Worm (Caenorhabditis elegans) whole organism, dauer: ENCODE data around the gene hlh-8.

Experiments
- unc-62 ChIP-seq: sonication (generic microtip); optimal IDR thresholded peaks from 2 replicates; lab custom pipeline; 2017; ENCODE audit warnings: missing biosample characterization, missing genetic modification reagents, missing genetic modification characterization

Gene hlh-8

ce11 chrX:8098813-8099360 is 17.4 kb upstream of the hlh-8 start, which contains the start of gene catp-5:
catp-5 (minus strand) TSS chrX:8098863.
- TF ChIP-seq unc-62: no peak

ce11 chrX:8103899-8104298 is 12.4 kb upstream of the hlh-8 start, which contains the start of gene K07E3.2:
K07E3.2 (plus strand) TSS chrX:8104298.
- TF ChIP-seq unc-62: no peak

ce11 chrX:8107921-8108320 is 8.3 kb upstream of the hlh-8 start, which contains the start of gene K07E3.9:
K07E3.9 (plus strand) TSS chrX:8108221.
- no peak for TF ChIP-seq unc-62

ce11 chrX:8109531-8109930 is 6.7 kb upstream of the hlh-8 start:
- no peak for TF ChIP-seq unc-62

- TF ChIP-seq unc-62: no peak
These were observed 6.1 kb upstream of the hlh-8 start, which contains the start of gene K07E3.1 for ce11 chrX:8110193-8110592. K07E3.1 (plus strand) TSS chrX:8110439.

- no peak for TF ChIP-seq unc-62
These were observed 1.6 kb downstream of the hlh-8 start for ce11 chrX:8117827-8118317.

- TF ChIP-seq unc-62: no peak
These were observed 4.0 kb downstream of the hlh-8 start for ce11 chrX:8120281-8120680.

ce11 chrX:8123194-8123593 is 6.9 kb downstream of the hlh-8 start, which contains the start of gene C02B8.12:
C02B8.12 (minus strand) TSS chrX:8123368.
- TF ChIP-seq unc-62: no peak

- no peak for TF ChIP-seq unc-62
These were observed 13.3 kb downstream of the hlh-8 start, which contains the start of gene frpr-1 for ce11 chrX:8129543-8129942. frpr-1 (minus strand) TSS chrX:8129643.

ce11 chrX:8136276-8136891 is 20.1 kb downstream of the hlh-8 start, which contains the start of gene C02B8.6:
C02B8.6 (minus strand) TSS chrX:8136326.
- TF ChIP-seq unc-62: no peak

ce11 chrX:8137779-8138178 is 21.5 kb downstream of the hlh-8 start, which contains the start of gene C02B8.7:
C02B8.7 (minus strand) TSS chrX:8137879.
- TF ChIP-seq unc-62: no peak

- no peak for TF ChIP-seq unc-62
These were observed 22.9 kb downstream of the hlh-8 start, which contains the start of gene C02B8.3 for ce11 chrX:8139146-8139545. C02B8.3 (plus strand) TSS chrX:8139446.

ce11 chrX:8147398-8147797 is 31.1 kb downstream of the hlh-8 start, which contains the start of gene C02B8.1:
C02B8.1 (plus strand) TSS chrX:8147698.
- TF ChIP-seq unc-62: no peak

- TF ChIP-seq unc-62: no peak
These were observed 32.7 kb downstream of the hlh-8 start for ce11 chrX:8148993-8149392.

- TF ChIP-seq unc-62: no peak
These were observed 34.4 kb downstream of the hlh-8 start, which contains the start of gene F22F1.2 for ce11 chrX:8150621-8151020. F22F1.2 (minus strand) TSS chrX:8150721.

- TF ChIP-seq unc-62: no peak
These were observed 35.2 kb downstream of the hlh-8 start for ce11 chrX:8151409-8151808.

ce11 chrX:8155969-8156368 is 39.7 kb downstream of the hlh-8 start:
- no peak for TF ChIP-seq unc-62

ce11 chrX:8156502-8156901 is 40.2 kb downstream of the hlh-8 start:
- no peak for TF ChIP-seq unc-62
